Worm (Caenorhabditis elegans): ENCODE measurements around the gene duo-1.
A peak's percentile ranks its signal among the peaks of the same experiment; 100 is the strongest.

The duo-1 gene

ce11 chrV:11593427-11593826, 39.0 kb downstream of the duo-1 start, which contains the start of gene srx-80:
Gene srx-80 (plus strand): TSS chrV:11593727.
- no peak for TF ChIP-seq bed-2 (GFP tag; IDR thresholded peaks at IDR 0.05)
- no peak for TF ChIP-seq madf-8 (GFP tag; conservative IDR thresholded peaks at IDR 0.05)
- no peak for TF ChIP-seq egrh-3 (GFP tag; IDR thresholded peaks at IDR 0.05)
- TF ChIP-seq lag-1 (GFP tag; IDR thresholded peaks at IDR 0.05): no peak
- no peak for TF ChIP-seq aptf-3 (GFP tag; IDR thresholded peaks at IDR 0.05)
- no peak for TF ChIP-seq lin-35 (GFP tag; optimal IDR thresholded peaks at IDR 0.05)
- TF ChIP-seq nhr-80 (tag; optimal IDR thresholded peaks at IDR 0.05): no peak
- TF ChIP-seq mcd-1 (GFP tag; IDR thresholded peaks at IDR 0.05): no peak
- no peak for TF ChIP-seq dpff-1 (tag; optimal IDR thresholded peaks at IDR 0.05)

- TF ChIP-seq nfyb-1 (GFP tag; IDR thresholded peaks at IDR 0.05): no peak
- TF ChIP-seq aptf-2 (GFP tag; conservative IDR thresholded peaks at IDR 0.05): no peak
- no peak for TF ChIP-seq rec-8 (tag; optimal IDR thresholded peaks at IDR 0.05)
- no peak for TF ChIP-seq K11D2.4 (GFP tag; IDR thresholded peaks at IDR 0.05)
- no peak for TF ChIP-seq F52B5.7 (tag; optimal IDR thresholded peaks at IDR 0.05)
- no peak for TF ChIP-seq egl-44 (GFP tag; IDR thresholded peaks at IDR 0.05)
- TF ChIP-seq tbx-9 (tag; optimal IDR thresholded peaks at IDR 0.05; ENCODE audit: borderline replicate concordance): no peak
Measured at ce11 chrV:11593888-11594287, 39.5 kb downstream of the duo-1 start.

ce11 chrV:11598807-11599206, 44.4 kb downstream of the duo-1 start, which contains the start of gene srx-84:
Gene srx-84 (plus strand): TSS chrV:11599107.
- TF ChIP-seq ztf-3 (GFP tag; optimal IDR thresholded peaks at IDR 0.05) (no peak), madf-6 (GFP tag; IDR thresholded peaks at IDR 0.05) (no peak), ceh-91 (GFP tag; IDR thresholded peaks at IDR 0.05) (no peak)

- TF ChIP-seq dpl-1 (GFP tag; optimal IDR thresholded peaks at IDR 0.05) (no peak), lin-26 (GFP tag; IDR thresholded peaks at IDR 0.05) (no peak), chd-7 (tag; optimal IDR thresholded peaks at IDR 0.05) (no peak), C17E4.6 (GFP tag; IDR thresholded peaks at IDR 0.05) (no peak), nfya-1 (tag; optimal IDR thresholded peaks at IDR 0.05; ENCODE audit: borderline replicate concordance, insufficient read depth) (no peak), sdz-38 (tag; optimal IDR thresholded peaks at IDR 0.05) (no peak), repo-1 (tag; optimal IDR thresholded peaks at IDR 0.05) (no peak), Y95B8A.8 (GFP tag; IDR thresholded peaks at IDR 0.05) (no peak), attf-5 (GFP tag; optimal IDR thresholded peaks at IDR 0.05) (no peak), ccch-3 (GFP tag; optimal IDR thresholded peaks at IDR 0.05) (no peak)
Measured at ce11 chrV:11600800-11601199, 46.4 kb downstream of the duo-1 start, which contains the start of gene F35B12.9. Gene F35B12.9 (plus strand): TSS chrV:11601171.

DNA sequence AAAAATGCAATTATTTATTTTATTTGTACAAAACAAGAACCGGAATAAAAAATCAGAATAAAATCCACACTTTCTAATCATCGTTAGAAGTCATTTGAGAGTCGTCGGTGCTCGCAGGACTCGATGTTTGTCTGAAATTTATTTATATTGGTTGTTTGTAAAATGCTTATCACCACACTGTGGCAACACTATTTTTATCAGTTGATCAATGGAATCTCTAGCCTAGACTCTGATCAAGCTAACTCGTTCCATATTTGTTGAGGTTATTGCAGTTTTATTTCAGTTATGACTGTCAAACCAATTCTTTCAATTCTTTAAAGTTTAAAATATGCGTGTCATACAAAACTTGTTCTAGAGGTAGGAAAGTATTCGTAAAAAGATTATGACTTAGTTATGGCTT, 50.1 kb downstream of the duo-1 start, which contains the start of gene dhs-20:
TSS of gene dhs-20 (minus strand) at position 80 of the 400 bp plus-strand sequence.
- peak; percentile 19 for TF ChIP-seq nhr-80 (tag; optimal IDR thresholded peaks at IDR 0.05)
- no peak for TF ChIP-seq mxl-1 (tag; optimal IDR thresholded peaks at IDR 0.05)

ce11 chrV:11605227-11605626, 50.8 kb downstream of the duo-1 start:
- no peak for TF ChIP-seq lir-1 (GFP tag; conservative IDR thresholded peaks at IDR 0.05)
- no peak for TF ChIP-seq egrh-3 (GFP tag; IDR thresholded peaks at IDR 0.05)
- no peak for TF ChIP-seq attf-3 (GFP tag; conservative IDR thresholded peaks at IDR 0.05)
- no peak for TF ChIP-seq egl-18 (GFP tag; IDR thresholded peaks at IDR 0.05)
- no peak for TF ChIP-seq hrde-1 (tag; optimal IDR thresholded peaks at IDR 0.05; ENCODE audit: borderline replicate concordance)
- TF ChIP-seq ztf-28 (GFP tag; IDR thresholded peaks at IDR 0.05): no peak
- no peak for TF ChIP-seq cebp-1 (GFP tag; IDR thresholded peaks at IDR 0.05)
- no peak for TF ChIP-seq cebp-1 (tag; optimal IDR thresholded peaks at IDR 0.05)
- no peak for TF ChIP-seq hmg-1.2 (GFP tag; IDR thresholded peaks at IDR 0.05)
- TF ChIP-seq Y53F4B.3 (GFP tag; IDR thresholded peaks at IDR 0.05): no peak
- no peak for TF ChIP-seq dpff-1 (tag; optimal IDR thresholded peaks at IDR 0.05)
- TF ChIP-seq rpc-1 (optimal IDR thresholded peaks at IDR 0.05): no peak
- no peak for TF ChIP-seq rpc-1 (tag; optimal IDR thresholded peaks at IDR 0.05)
- no peak for TF ChIP-seq lag-1 (GFP tag; IDR thresholded peaks at IDR 0.05)
- TF ChIP-seq F37B4.10 (GFP tag; IDR thresholded peaks at IDR 0.05): no peak
- TF ChIP-seq atf-7 (tag; optimal IDR thresholded peaks at IDR 0.05): no peak
